Worm (Caenorhabditis elegans) whole organism, L4 larva: ENCODE data around the gene Y22D7AL.1.

Experiments
- D1046.2 ChIP-seq: fragments of 200-800 bp; sonication (Bioruptor generic); IDR thresholded peaks from 2 replicates; pipeline ENCODE4 v1.3.6; 2022; ENCODE audit warnings: missing genetic modification characterization, missing compliant biosample characterization
- F44E2.7 ChIP-seq: fragments of 200-800 bp; sonication (Bioruptor generic); IDR thresholded peaks from 2 replicates; pipeline ENCODE4 v2.1.2; 2022; ENCODE audit warnings: missing genetic modification characterization, missing compliant biosample characterization
- F49E8.2 ChIP-seq: sonication (generic microtip); optimal IDR thresholded peaks from 2 replicates; lab custom pipeline; 2016; ENCODE audit warnings: missing compliant biosample characterization, mild to moderate bottlenecking, missing genetic modification characterization, borderline replicate concordance
- Y105C5A.15 ChIP-seq: fragments of 200-800 bp; sonication (Bioruptor generic); IDR thresholded peaks from 2 replicates; pipeline ENCODE4 v1.3.6; 2022; ENCODE audit warnings: missing genetic modification characterization, missing compliant biosample characterization
- Y48G9A.11 ChIP-seq: fragments of 200-800 bp; sonication (Bioruptor generic); IDR thresholded peaks from 2 replicates; pipeline ENCODE4 v1.3.6; 2022; ENCODE audit warnings: missing genetic modification reagents, missing genetic modification characterization, missing compliant biosample characterization
- Y5F2A.4 ChIP-seq: fragments of 200-800 bp; sonication (Bioruptor generic); optimal IDR thresholded peaks from 2 replicates; lab custom pipeline; 2018; ENCODE audit warnings: mild to moderate bottlenecking, missing genetic modification characterization, missing compliant biosample characterization
- aha-1 ChIP-seq: fragments of 150-350 bp; peaks from one replicate; lab custom pipeline; 2014; ENCODE audit warnings: missing biosample characterization, missing genetic modification characterization
- ama-1 ChIP-seq: fragments of 150-350 bp; optimal IDR thresholded peaks from 2 replicates; lab custom pipeline; 2014; ENCODE audit warnings: inconsistent platforms, mixed read lengths
- arid-1 ChIP-seq: fragments of 200-800 bp; sonication (Bioruptor generic); conservative IDR thresholded peaks from 2 replicates; pipeline ENCODE4 v1.3.6; 2022; ENCODE audit warnings: missing genetic modification reagents, missing genetic modification characterization, missing compliant biosample characterization
- ceh-20 ChIP-seq: fragments of 200-800 bp; sonication (Bioruptor generic); IDR thresholded peaks from 2 replicates; pipeline ENCODE4 v1.3.6; 2022; ENCODE audit warnings: missing genetic modification reagents, missing genetic modification characterization, missing compliant biosample characterization
- ces-1 ChIP-seq: fragments of 150-350 bp; sonication (generic microtip); optimal IDR thresholded peaks from 4 replicates; lab custom pipeline; 2014; ENCODE audit warnings: missing biosample characterization, missing genetic modification reagents, missing genetic modification characterization
- cey-2 ChIP-seq: sonication (generic microtip); optimal IDR thresholded peaks from 3 replicates; lab custom pipeline; 2017; ENCODE audit warnings: missing genetic modification characterization, mild to moderate bottlenecking, missing compliant biosample characterization, antibody characterized with exemption, borderline replicate concordance; ENCODE audit not compliant: insufficient read depth
- ctbp-1 ChIP-seq: fragments of 200-800 bp; sonication (Bioruptor generic); IDR thresholded peaks from 2 replicates; pipeline ENCODE4 v1.3.6; 2022; ENCODE audit warnings: missing genetic modification reagents, missing genetic modification characterization, missing compliant biosample characterization
- daf-19 ChIP-seq: fragments of 200-800 bp; sonication (Bioruptor generic); conservative IDR thresholded peaks from 2 replicates; pipeline ENCODE4 v1.3.6; 2022; ENCODE audit warnings: missing genetic modification characterization, missing compliant biosample characterization
- dmd-8 ChIP-seq: fragments of 200-800 bp; sonication (Bioruptor generic); IDR thresholded peaks from 2 replicates; pipeline ENCODE4 v1.3.6; 2022; ENCODE audit warnings: missing genetic modification characterization, missing compliant biosample characterization
- dmd-9 ChIP-seq: fragments of 200-800 bp; sonication (Bioruptor generic); IDR thresholded peaks from 2 replicates; pipeline ENCODE4 v1.3.6; 2022; ENCODE audit warnings: missing genetic modification reagents, missing genetic modification characterization, missing compliant biosample characterization
- dpl-1 ChIP-seq: fragments of 150-350 bp; optimal IDR thresholded peaks from 2 replicates; lab custom pipeline; 2014; ENCODE audit warnings: missing biosample characterization, missing genetic modification reagents, missing genetic modification characterization
- duxl-1 ChIP-seq: sonication (generic microtip); optimal IDR thresholded peaks from 2 replicates; lab custom pipeline; 2016; ENCODE audit warnings: mild to moderate bottlenecking, missing genetic modification characterization, moderate library complexity, missing compliant biosample characterization; ENCODE audit not compliant: poor library complexity
- dve-1 ChIP-seq: sonication (generic microtip); optimal IDR thresholded peaks from 2 replicates; lab custom pipeline; 2017; ENCODE audit warnings: antibody characterized with exemption, mild to moderate bottlenecking, missing genetic modification characterization, missing compliant biosample characterization; ENCODE audit not compliant: insufficient read depth
- egl-43 ChIP-seq: fragments of 200-800 bp; sonication (Bioruptor generic); IDR thresholded peaks from 2 replicates; pipeline ENCODE4 v1.3.6; 2022; ENCODE audit warnings: missing genetic modification reagents, missing genetic modification characterization, missing compliant biosample characterization
- fos-1 ChIP-seq: fragments of 150-350 bp; optimal IDR thresholded peaks from 2 replicates; lab custom pipeline; 2014; ENCODE audit warnings: missing biosample characterization, missing genetic modification characterization
- gei-8 ChIP-seq: fragments of 200-800 bp; sonication (Bioruptor generic); optimal IDR thresholded peaks from 2 replicates; lab custom pipeline; 2018; ENCODE audit warnings: mild to moderate bottlenecking, missing genetic modification characterization, missing compliant biosample characterization
- hif-1 ChIP-seq, 2 experiments: sonication (generic microtip); optimal IDR thresholded peaks; 2 replicates each; lab custom pipeline; 2016 to 2017; ENCODE audit warnings: missing compliant biosample characterization in 2 of 2, missing genetic modification characterization in 2 of 2, missing genetic modification reagents in 2 of 2, missing genotype in 2 of 2, mild to moderate bottlenecking in 1 of 2
- hlh-11 ChIP-seq: fragments of 200-800 bp; sonication (Bioruptor generic); optimal IDR thresholded peaks from 2 replicates; lab custom pipeline; 2018; ENCODE audit warnings: mild to moderate bottlenecking, missing genetic modification characterization, missing compliant biosample characterization
- hlh-30 ChIP-seq: sonication (generic microtip); optimal IDR thresholded peaks from 2 replicates; lab custom pipeline; 2017; ENCODE audit warnings: antibody characterized with exemption, mild to moderate bottlenecking, missing genetic modification characterization, missing compliant biosample characterization; ENCODE audit not compliant: insufficient read depth
- lim-7 ChIP-seq: fragments of 200-800 bp; sonication (Bioruptor generic); IDR thresholded peaks from 2 replicates; pipeline ENCODE4 v1.3.6; 2022; ENCODE audit warnings: missing genetic modification characterization, missing compliant biosample characterization
- lin-1 ChIP-seq: fragments of 200-800 bp; sonication (Bioruptor generic); IDR thresholded peaks from 2 replicates; pipeline ENCODE4 v1.3.6; 2022; ENCODE audit warnings: missing genetic modification reagents, missing genetic modification characterization, missing compliant biosample characterization
- lin-38 ChIP-seq: fragments of 200-800 bp; sonication (Bioruptor generic); IDR thresholded peaks from 2 replicates; pipeline ENCODE4 v1.3.6; 2022; ENCODE audit warnings: missing genetic modification reagents, missing genetic modification characterization, missing compliant biosample characterization
- lir-3 ChIP-seq: sonication (generic microtip); optimal IDR thresholded peaks from 2 replicates; lab custom pipeline; 2016; ENCODE audit warnings: mild to moderate bottlenecking, missing genetic modification characterization, missing compliant biosample characterization
- madf-5 ChIP-seq, 2 experiments: fragments of 200-800 bp; sonication (Bioruptor generic); IDR thresholded peaks; 2 replicates each; pipeline ENCODE4 v1.3.6; 2022; ENCODE audit warnings: missing compliant biosample characterization in 2 of 2, missing genetic modification characterization in 2 of 2
- madf-9 ChIP-seq: fragments of 200-800 bp; sonication (Bioruptor generic); conservative IDR thresholded peaks from 2 replicates; pipeline ENCODE4 v1.3.6; 2022; ENCODE audit warnings: missing genetic modification reagents, missing genetic modification characterization, missing compliant biosample characterization
- mdt-29 ChIP-seq: fragments of 200-800 bp; sonication (Bioruptor generic); IDR thresholded peaks from 2 replicates; pipeline ENCODE4 v1.3.6; 2022; ENCODE audit warnings: missing genetic modification reagents, missing genetic modification characterization, missing compliant biosample characterization
- mep-1 ChIP-seq: fragments of 150-350 bp; sonication (generic microtip); optimal IDR thresholded peaks from 3 replicates; lab custom pipeline; 2014; ENCODE audit warnings: missing biosample characterization, missing genetic modification characterization
- mes-2 ChIP-seq: sonication (generic microtip); optimal IDR thresholded peaks from 2 replicates; lab custom pipeline; 2016; ENCODE audit warnings: missing genotype, mild to moderate bottlenecking, missing genetic modification characterization, missing compliant biosample characterization; ENCODE audit not compliant: poor library complexity, severe bottlenecking
- nhr-111 ChIP-seq: fragments of 200-800 bp; sonication (Bioruptor generic); optimal IDR thresholded peaks from 2 replicates; lab custom pipeline; 2018; ENCODE audit warnings: mild to moderate bottlenecking, missing genetic modification characterization, missing compliant biosample characterization
- nhr-237 ChIP-seq: sonication (generic microtip); optimal IDR thresholded peaks from 2 replicates; lab custom pipeline; 2017; ENCODE audit warnings: missing biosample characterization, missing genetic modification characterization
- nhr-25 ChIP-seq: sonication (generic microtip); optimal IDR thresholded peaks from 2 replicates; lab custom pipeline; 2017; ENCODE audit warnings: missing genetic modification characterization, mild to moderate bottlenecking, missing compliant biosample characterization, antibody characterized with exemption, moderate library complexity, borderline replicate concordance; ENCODE audit not compliant: insufficient read depth
- nhr-28 ChIP-seq: fragments of 150-350 bp; optimal IDR thresholded peaks from 2 replicates; lab custom pipeline; 2014; ENCODE audit warnings: missing biosample characterization, missing genetic modification characterization
- nhr-77 ChIP-seq: fragments of 150-350 bp; optimal IDR thresholded peaks from 2 replicates; lab custom pipeline; 2014; ENCODE audit warnings: missing biosample characterization, missing genetic modification characterization
- pha-4 ChIP-seq, 2 experiments: fragments of 150-350 bp in 1 of 2; fragments of 200-800 bp in 1 of 2; sonication (Bioruptor generic) in 1 of 2; IDR thresholded peaks in 1 of 2; optimal IDR thresholded peaks in 1 of 2; 2 replicates each; pipeline versions ENCODE4 v1.3.6 to Lab custom; 2014 to 2022; ENCODE audit warnings: missing genetic modification characterization in 2 of 2, missing genetic modification reagents in 2 of 2, missing biosample characterization in 1 of 2, missing compliant biosample characterization in 1 of 2
- pqm-1 ChIP-seq: sonication (generic microtip); optimal IDR thresholded peaks from 2 replicates; lab custom pipeline; 2017; ENCODE audit warnings: missing biosample characterization, missing genetic modification characterization
- snpc-1.2 ChIP-seq: fragments of 200-800 bp; sonication (Bioruptor generic); IDR thresholded peaks from 2 replicates; pipeline ENCODE4 v1.3.6; 2022; ENCODE audit warnings: missing genetic modification reagents, missing genetic modification characterization, missing compliant biosample characterization
- unc-130 ChIP-seq: sonication (generic microtip); optimal IDR thresholded peaks from 2 replicates; lab custom pipeline; 2016; ENCODE audit warnings: missing genetic modification reagents, missing genetic modification characterization, missing compliant biosample characterization
- vab-7 ChIP-seq: fragments of 200-800 bp; sonication (Bioruptor generic); IDR thresholded peaks from 2 replicates; pipeline ENCODE4 v1.3.6; 2022; ENCODE audit warnings: missing genetic modification reagents, missing genetic modification characterization, missing compliant biosample characterization
- zip-2 ChIP-seq: fragments of 150-350 bp; optimal IDR thresholded peaks from 2 replicates; lab custom pipeline; 2014; ENCODE audit warnings: missing biosample characterization, missing genetic modification characterization

Gene Y22D7AL.1

ce11 chrIII:1622329-1622728, 30.0 kb upstream of the Y22D7AL.1 start (continued):
- TF ChIP-seq pqm-1 (tag; lab: Kevin White, UChicago), result peak; percentile 1
- no peak for TF ChIP-seq zip-2 (tag; lab: Kevin White, UChicago)
- TF ChIP-seq F49E8.2 (tag; lab: Kevin White, UChicago), result no peak
- TF ChIP-seq nhr-28 (tag; lab: Kevin White, UChicago), result peak; percentile 46
- TF ChIP-seq ces-1 (GFP tag; lab: Kevin White, UChicago), result no peak
- peak in 1 of 2 experiments; percentile 1 for TF ChIP-seq hif-1 (tag; optimal IDR thresholded peaks at IDR 0.05; lab: Kevin White, UChicago)
- TF ChIP-seq mes-2 (tag; lab: Kevin White, UChicago), result peak; percentile 33
- TF ChIP-seq arid-1 (GFP tag; lab: Robert Waterston, UW), result no peak

ce11 chrIII:1625660-1626275, 26.5 kb upstream of the Y22D7AL.1 start:
- TF ChIP-seq egl-43 (GFP tag; lab: Robert Waterston, UW) (peak; percentile 83), vab-7 (peak; percentile 43; the same call in 1 of the 2 replicates), hlh-11 (tag; lab: Kevin White, UChicago) (no peak), duxl-1 (tag; lab: Kevin White, UChicago) (no peak), arid-1 (GFP tag; lab: Robert Waterston, UW) (peak; percentile 81), ceh-20 (no peak), snpc-1.2 (GFP tag; lab: Robert Waterston, UW) (peak; percentile 56; the same call in 1 of the 2 replicates), pha-4 (GFP tag; IDR thresholded peaks at IDR 0.05; lab: Robert Waterston, UW) (peak; percentile 73), pha-4 (tag; optimal IDR thresholded peaks at IDR 0.05; lab: Kevin White, UChicago) (no peak), dmd-9 (GFP tag; lab: Robert Waterston, UW) (0 out of 2 replicates have a peak, but pooled peaks have one; percentile 47), hlh-30 (no peak), dmd-8 (0 out of 2 replicates have a peak, but pooled peaks have one; percentile 15), nhr-77 (tag; lab: Kevin White, UChicago) (no peak), madf-9 (GFP tag; lab: Robert Waterston, UW) (0 out of 2 replicates have a peak, but pooled peaks have one; percentile 18), zip-2 (tag; lab: Kevin White, UChicago) (no peak), gei-8 (GFP tag; lab: Kevin White, UChicago) (no peak), unc-130 (GFP tag; lab: Kevin White, UChicago) (peak; percentile 51), aha-1 (tag; lab: Kevin White, UChicago) (peak; percentile 33), madf-5 (GFP tag; IDR thresholded peaks at IDR 0.05; lab: Robert Waterston, UW) (peak in 1 of 2 experiments; percentile 63; a peak in 1 of 4 replicates), cey-2 (tag; lab: Kevin White, UChicago) (no peak), lin-1 (GFP tag; lab: Robert Waterston, UW) (0 out of 2 replicates have a peak, but pooled peaks have one; percentile 40), dpl-1 (GFP tag; lab: Kevin White, UChicago) (no peak), ama-1 (peak; percentile 47), daf-19 (GFP tag; lab: Robert Waterston, UW) (no peak), nhr-28 (tag; lab: Kevin White, UChicago) (no peak), nhr-111 (GFP tag; lab: Kevin White, UChicago) (peak; percentile 44), fos-1 (tag; lab: Kevin White, UChicago) (no peak), D1046.2 (GFP tag; lab: Robert Waterston, UW) (peak; percentile 67; the same call in 1 of the 2 replicates), nhr-237 (tag; lab: Kevin White, UChicago) (no peak), ctbp-1 (peak; percentile 73), lim-7 (GFP tag; lab: Robert Waterston, UW) (peak; percentile 67; the same call in 1 of the 2 replicates), dve-1 (tag; lab: Kevin White, UChicago) (no peak), mep-1 (peak; percentile 28), Y105C5A.15 (0 out of 2 replicates have a peak, but pooled peaks have one; percentile 10), lin-38 (GFP tag; lab: Robert Waterston, UW) (peak; percentile 46), F44E2.7 (0 out of 2 replicates have a peak, but pooled peaks have one; percentile 15), Y48G9A.11 (GFP tag; lab: Robert Waterston, UW) (peak; percentile 63), mdt-29 (GFP tag; lab: Robert Waterston, UW) (0 out of 2 replicates have a peak, but pooled peaks have one; percentile 47), nhr-25 (tag; lab: Kevin White, UChicago) (no peak), lir-3 (tag; lab: Kevin White, UChicago) (no peak), Y5F2A.4 (peak; percentile 30)
